Fruit fly (Drosophila melanogaster) whole organism, wandering third instar larva: ENCODE data around the gene RapGAP1.

ENCODE experiments used
- Dfd ChIP-seq: fragments of >200 bp; optimal IDR thresholded peaks from 2 replicates; lab custom pipeline; 2017; ENCODE audit warnings: missing biosample characterization, missing genetic modification characterization
- HLH106 ChIP-seq: fragments of 200-800 bp; optimal IDR thresholded peaks from 3 replicates; lab custom pipeline; 2019; ENCODE audit warnings: missing biosample characterization, mild to moderate bottlenecking, missing genetic modification characterization, moderate library complexity
- Hnf4 ChIP-seq: fragments of 200-800 bp; sonication (Bioruptor generic); optimal IDR thresholded peaks from 2 replicates; lab custom pipeline; 2016; ENCODE audit warnings: missing biosample characterization, mild to moderate bottlenecking, missing genetic modification characterization
- Mio ChIP-seq: sonication (Bioruptor generic); optimal IDR thresholded peaks from 2 replicates; lab custom pipeline; 2016; ENCODE audit warnings: missing biosample characterization, missing genetic modification characterization
- Myc ChIP-seq: fragments of >200 bp; optimal IDR thresholded peaks from 2 replicates; lab custom pipeline; 2017
- OdsH ChIP-seq: fragments of 200-800 bp; sonication (Bioruptor generic); optimal IDR thresholded peaks from 2 replicates; lab custom pipeline; 2016; ENCODE audit warnings: missing biosample characterization, mild to moderate bottlenecking, missing genetic modification characterization
- Rel ChIP-seq, 2 experiments: fragments of 200-800 bp; sonication (Bioruptor generic) in 1 of 2; optimal IDR thresholded peaks; 2 replicates in 1 of 2; 3 replicates in 1 of 2; lab custom pipeline; 2016 to 2019; ENCODE audit warnings: mild to moderate bottlenecking in 2 of 2, missing biosample characterization in 2 of 2, missing genetic modification characterization in 2 of 2, moderate library complexity in 1 of 2
- brk ChIP-seq: fragments of 200-800 bp; sonication (Bioruptor generic); optimal IDR thresholded peaks from 2 replicates; lab custom pipeline; 2016; ENCODE audit warnings: missing biosample characterization, mild to moderate bottlenecking, missing genetic modification characterization
- fru ChIP-seq: fragments of 200-800 bp; sonication (Bioruptor generic); optimal IDR thresholded peaks from 3 replicates; lab custom pipeline; 2016; ENCODE audit warnings: missing biosample characterization, mild to moderate bottlenecking, missing genetic modification characterization
- h ChIP-seq: fragments of 200-800 bp; sonication (Bioruptor generic); optimal IDR thresholded peaks from 3 replicates; lab custom pipeline; 2016; ENCODE audit warnings: missing biosample characterization, mild to moderate bottlenecking, missing genetic modification characterization
- lola ChIP-seq: fragments of >200 bp; optimal IDR thresholded peaks from 2 replicates; lab custom pipeline; 2017; ENCODE audit warnings: missing biosample characterization, missing genetic modification characterization
- pan ChIP-seq: fragments of >200 bp; optimal IDR thresholded peaks from 2 replicates; lab custom pipeline; 2017
- sage ChIP-seq: fragments of 200-800 bp; sonication (Bioruptor generic); optimal IDR thresholded peaks from 2 replicates; lab custom pipeline; 2016; ENCODE audit warnings: missing biosample characterization, mild to moderate bottlenecking, missing genetic modification characterization
- tai ChIP-seq: sonication (Bioruptor generic); optimal IDR thresholded peaks from 2 replicates; lab custom pipeline; 2016; ENCODE audit warnings: missing biosample characterization, missing genetic modification characterization

DNA sequence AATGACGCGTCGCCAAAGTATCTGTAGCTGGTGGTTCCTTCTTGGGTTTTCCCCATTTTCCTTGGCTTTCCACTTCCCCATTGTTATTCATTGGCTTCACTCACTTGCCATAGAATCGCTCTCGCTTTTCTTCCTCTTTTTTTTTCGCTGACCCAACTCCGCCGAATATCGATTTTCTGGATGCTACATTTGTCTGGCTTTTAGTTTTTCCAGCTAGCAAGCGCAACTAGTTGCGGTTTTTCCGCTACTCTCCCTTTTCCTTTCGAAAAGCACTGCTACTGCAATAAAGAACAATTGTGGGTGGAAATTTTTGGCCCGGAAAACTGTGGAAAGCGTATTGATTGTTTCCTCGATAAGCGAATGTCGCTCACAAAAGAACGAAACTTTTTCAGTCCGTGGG, 8.3 kb upstream of the RapGAP1 start:
- TF ChIP-seq Rel (GFP tag; optimal IDR thresholded peaks at IDR 0.05; lab: Kevin White, UChicago) (no peak), Rel (tag; optimal IDR thresholded peaks at IDR 0.05; lab: Kevin White, UChicago) (no peak), fru (GFP tag; lab: Kevin White, UChicago) (no peak), Mio (no peak), Hnf4 (GFP tag; lab: Kevin White, UChicago) (no peak), Myc (lab: Kevin White, UChicago) (no peak), lola (no peak), h (GFP tag; lab: Kevin White, UChicago) (no peak), tai (GFP tag; lab: Kevin White, UChicago) (no peak), HLH106 (no peak), OdsH (GFP tag; lab: Kevin White, UChicago) (no peak), pan (lab: Kevin White, UChicago) (no peak), sage (GFP tag; lab: Kevin White, UChicago) (no peak), brk (GFP tag; lab: Kevin White, UChicago) (no peak), Dfd (GFP tag; lab: Kevin White, UChicago) (no peak)
